Worm (Caenorhabditis elegans) whole organism, young adult: ENCODE data around the gene F47B10.6.

Source experiments
- B0019.2 ChIP-seq: fragments of 200-800 bp; sonication (Bioruptor generic); conservative IDR thresholded peaks from 2 replicates; pipeline ENCODE4 v1.3.6; 2022; ENCODE audit warnings: missing genetic modification reagents, missing genetic modification characterization, missing compliant biosample characterization
- C17E4.6 ChIP-seq: fragments of 200-800 bp; sonication (Bioruptor generic); IDR thresholded peaks from 2 replicates; pipeline ENCODE4 v1.3.6; 2022; ENCODE audit warnings: missing genetic modification reagents, missing genetic modification characterization, missing compliant biosample characterization
- F23B12.7 ChIP-seq: sonication (generic microtip); optimal IDR thresholded peaks from 2 replicates; lab custom pipeline; 2017; ENCODE audit warnings: missing genetic modification characterization, mild to moderate bottlenecking, missing compliant biosample characterization, antibody characterized with exemption, moderate library complexity; ENCODE audit not compliant: insufficient read depth
- F37B4.10 ChIP-seq: fragments of 200-800 bp; sonication (Bioruptor generic); IDR thresholded peaks from 2 replicates; pipeline ENCODE4 v1.3.6; 2022; ENCODE audit warnings: missing genetic modification characterization, missing compliant biosample characterization
- F52B5.7 ChIP-seq: sonication (generic microtip); optimal IDR thresholded peaks from 2 replicates; lab custom pipeline; 2016; ENCODE audit warnings: mild to moderate bottlenecking, missing genetic modification characterization, missing compliant biosample characterization
- T07F8.4 ChIP-seq: sonication (generic microtip); optimal IDR thresholded peaks from 2 replicates; lab custom pipeline; 2016; ENCODE audit warnings: mild to moderate bottlenecking, missing genetic modification characterization, moderate library complexity, missing compliant biosample characterization
- attf-3 ChIP-seq: fragments of 200-800 bp; sonication (Bioruptor generic); conservative IDR thresholded peaks from 2 replicates; pipeline ENCODE4 v1.3.6; 2022; ENCODE audit warnings: missing genetic modification reagents, missing genetic modification characterization, missing compliant biosample characterization
- bed-1 ChIP-seq: fragments of 200-800 bp; sonication (Bioruptor generic); IDR thresholded peaks from 2 replicates; pipeline ENCODE4 v1.3.6; 2022; ENCODE audit warnings: missing genetic modification reagents, missing genetic modification characterization, missing compliant biosample characterization
- ceh-91 ChIP-seq: fragments of 200-800 bp; sonication (Bioruptor generic); IDR thresholded peaks from 2 replicates; pipeline ENCODE4 v1.3.6; 2022; ENCODE audit warnings: missing genetic modification reagents, missing genetic modification characterization, missing compliant biosample characterization
- chd-7 ChIP-seq: sonication (generic microtip); optimal IDR thresholded peaks from 2 replicates; lab custom pipeline; 2016; ENCODE audit warnings: mild to moderate bottlenecking, missing genetic modification characterization, moderate library complexity, missing compliant biosample characterization
- die-1 ChIP-seq: sonication (generic microtip); optimal IDR thresholded peaks from 2 replicates; lab custom pipeline; 2016; ENCODE audit warnings: missing genotype, mild to moderate bottlenecking, missing genetic modification characterization, missing compliant biosample characterization
- dox-1 ChIP-seq: fragments of 200-800 bp; sonication (Bioruptor generic); IDR thresholded peaks from 2 replicates; pipeline ENCODE4 v1.3.6; 2022; ENCODE audit warnings: missing genetic modification reagents, missing genetic modification characterization, missing compliant biosample characterization
- dpl-1 ChIP-seq: fragments of 150-350 bp; optimal IDR thresholded peaks from 2 replicates; lab custom pipeline; 2014; ENCODE audit warnings: missing biosample characterization, missing genetic modification reagents, missing genetic modification characterization
- efl-1 ChIP-seq: fragments of 150-350 bp; optimal IDR thresholded peaks from 2 replicates; lab custom pipeline; 2014; ENCODE audit warnings: missing biosample characterization, missing genetic modification reagents, missing genetic modification characterization
- ekl-4 ChIP-seq: fragments of 200-800 bp; sonication (Bioruptor generic); IDR thresholded peaks from 2 replicates; pipeline ENCODE4 v1.3.6; 2022; ENCODE audit warnings: missing genetic modification reagents, missing genetic modification characterization, missing compliant biosample characterization
- him-1 ChIP-seq: sonication (generic microtip); optimal IDR thresholded peaks from 2 replicates; lab custom pipeline; 2016; ENCODE audit warnings: missing genotype, missing genetic modification reagents, missing genetic modification characterization, missing compliant biosample characterization
- hmg-1.2 ChIP-seq: fragments of 200-800 bp; sonication (Bioruptor generic); IDR thresholded peaks from 2 replicates; pipeline ENCODE4 v1.3.6; 2022; ENCODE audit warnings: missing genetic modification reagents, missing genetic modification characterization, missing compliant biosample characterization
- lin-54 ChIP-seq: fragments of 200-800 bp; sonication (Bioruptor generic); optimal IDR thresholded peaks from 2 replicates; lab custom pipeline; 2018; ENCODE audit warnings: mild to moderate bottlenecking, missing genetic modification characterization, missing compliant biosample characterization
- lsl-1 ChIP-seq: fragments of 200-800 bp; sonication (Bioruptor generic); optimal IDR thresholded peaks from 2 replicates; lab custom pipeline; 2018; ENCODE audit warnings: mild to moderate bottlenecking, missing genetic modification characterization, moderate library complexity, missing compliant biosample characterization
- madf-6 ChIP-seq: fragments of 200-800 bp; sonication (Bioruptor generic); IDR thresholded peaks from 2 replicates; pipeline ENCODE4 v1.3.6; 2022; ENCODE audit warnings: missing genetic modification reagents, missing genetic modification characterization, missing compliant biosample characterization
- nfya-1 ChIP-seq: sonication (generic microtip); optimal IDR thresholded peaks from 2 replicates; lab custom pipeline; 2017; ENCODE audit warnings: antibody characterized with exemption, missing compliant biosample characterization, missing genetic modification characterization, borderline replicate concordance; ENCODE audit not compliant: insufficient read depth
- nfya-2 ChIP-seq: fragments of 200-800 bp; sonication (Bioruptor generic); IDR thresholded peaks from 2 replicates; pipeline ENCODE4 v1.3.6; 2022; ENCODE audit warnings: missing genetic modification reagents, missing genetic modification characterization, missing compliant biosample characterization
- nhr-179 ChIP-seq: sonication (generic microtip); optimal IDR thresholded peaks from 2 replicates; lab custom pipeline; 2016; ENCODE audit warnings: mild to moderate bottlenecking, missing genetic modification characterization, missing compliant biosample characterization
- nhr-80 ChIP-seq: sonication (generic microtip); optimal IDR thresholded peaks from 2 replicates; lab custom pipeline; 2016; ENCODE audit warnings: missing genetic modification characterization, missing compliant biosample characterization
- pha-4 ChIP-seq: fragments of 150-350 bp; sonication (generic microtip); optimal IDR thresholded peaks from 2 replicates; lab custom pipeline; 2014; ENCODE audit warnings: missing biosample characterization, missing genetic modification reagents, missing genetic modification characterization
- rec-8 ChIP-seq, 2 experiments: sonication (generic microtip); optimal IDR thresholded peaks; 2 replicates each; lab custom pipeline; 2016; ENCODE audit warnings: mild to moderate bottlenecking in 2 of 2, missing genetic modification characterization in 2 of 2, missing genetic modification reagents in 2 of 2, missing genotype in 2 of 2, missing biosample characterization in 1 of 2, missing compliant biosample characterization in 1 of 2, moderate library complexity in 1 of 2
- sdz-38 ChIP-seq: sonication (generic microtip); optimal IDR thresholded peaks from 2 replicates; lab custom pipeline; 2016; ENCODE audit warnings: missing genotype, missing genetic modification characterization, missing compliant biosample characterization
- snpc-1.3 ChIP-seq: sonication (generic microtip); optimal IDR thresholded peaks from 2 replicates; lab custom pipeline; 2017; ENCODE audit warnings: missing genetic modification characterization, mild to moderate bottlenecking, missing compliant biosample characterization, antibody characterized with exemption, moderate library complexity, missing genotype, missing genetic modification reagents; ENCODE audit not compliant: insufficient read depth
- snpc-3.4 ChIP-seq: sonication (generic microtip); optimal IDR thresholded peaks from 2 replicates; lab custom pipeline; 2017; ENCODE audit warnings: missing genetic modification characterization, mild to moderate bottlenecking, missing compliant biosample characterization, antibody characterized with exemption, moderate library complexity, missing genotype, missing genetic modification reagents
- somi-1 ChIP-seq: fragments of 200-800 bp; sonication (Bioruptor generic); optimal IDR thresholded peaks from 2 replicates; lab custom pipeline; 2018; ENCODE audit warnings: mild to moderate bottlenecking, missing genetic modification characterization, missing compliant biosample characterization
- sptf-2 ChIP-seq: fragments of 200-800 bp; sonication (Bioruptor generic); optimal IDR thresholded peaks from 2 replicates; lab custom pipeline; 2018; ENCODE audit warnings: mild to moderate bottlenecking, missing genetic modification characterization, missing compliant biosample characterization
- tbx-9 ChIP-seq: sonication (generic microtip); optimal IDR thresholded peaks from 2 replicates; lab custom pipeline; 2016; ENCODE audit warnings: borderline replicate concordance, missing genetic modification characterization, inconsistent platforms, missing compliant biosample characterization
- zfh-2 ChIP-seq: fragments of 200-800 bp; sonication (Bioruptor generic); conservative IDR thresholded peaks from 2 replicates; pipeline ENCODE4 v1.3.6; 2022; ENCODE audit warnings: missing genetic modification reagents, missing genetic modification characterization, missing compliant biosample characterization
- ztf-28 ChIP-seq: fragments of 200-800 bp; sonication (Bioruptor generic); IDR thresholded peaks from 2 replicates; pipeline ENCODE4 v1.3.6; 2022; ENCODE audit warnings: missing genetic modification reagents, missing genetic modification characterization, missing compliant biosample characterization
- ztf-6 ChIP-seq: fragments of 200-800 bp; sonication (Bioruptor generic); IDR thresholded peaks from 2 replicates; pipeline ENCODE4 v1.3.6; 2022; ENCODE audit warnings: missing genetic modification reagents, missing genetic modification characterization, missing compliant biosample characterization

The F47B10.6 gene

DNA sequence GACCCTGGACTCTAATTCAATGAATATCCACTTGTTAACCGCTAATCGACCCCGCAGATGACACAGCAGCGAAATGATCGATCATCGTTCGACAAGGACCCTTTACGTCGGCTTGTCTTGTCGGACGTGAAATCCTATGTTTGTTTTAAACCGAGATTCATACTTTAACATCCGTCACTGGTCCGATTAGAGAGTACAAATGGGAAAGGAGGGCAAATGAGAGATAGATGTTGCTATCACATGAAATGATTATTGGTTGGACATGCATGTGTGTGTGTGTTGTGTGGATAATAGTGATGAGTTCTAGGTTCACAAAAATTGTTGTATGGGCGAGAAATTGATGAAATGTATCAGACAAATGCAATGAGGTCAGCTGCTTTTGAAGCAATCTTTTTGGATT is 21.4 kb downstream of the F47B10.6 start:
- TF ChIP-seq B0019.2 (GFP tag; lab: Robert Waterston, UW) (no peak), bed-1 (no peak), tbx-9 (no peak), nfya-2 (no peak), ceh-91 (no peak), nhr-179 (tag; lab: Kevin White, UChicago) (no peak), die-1 (tag; lab: Kevin White, UChicago) (no peak), F23B12.7 (no peak), ekl-4 (no peak), zfh-2 (no peak), F37B4.10 (GFP tag; lab: Robert Waterston, UW) (no peak), pha-4 (tag; lab: Kevin White, UChicago) (no peak), hmg-1.2 (no peak)
- TF ChIP-seq, all 124 proteins: peak for 0

DNA sequence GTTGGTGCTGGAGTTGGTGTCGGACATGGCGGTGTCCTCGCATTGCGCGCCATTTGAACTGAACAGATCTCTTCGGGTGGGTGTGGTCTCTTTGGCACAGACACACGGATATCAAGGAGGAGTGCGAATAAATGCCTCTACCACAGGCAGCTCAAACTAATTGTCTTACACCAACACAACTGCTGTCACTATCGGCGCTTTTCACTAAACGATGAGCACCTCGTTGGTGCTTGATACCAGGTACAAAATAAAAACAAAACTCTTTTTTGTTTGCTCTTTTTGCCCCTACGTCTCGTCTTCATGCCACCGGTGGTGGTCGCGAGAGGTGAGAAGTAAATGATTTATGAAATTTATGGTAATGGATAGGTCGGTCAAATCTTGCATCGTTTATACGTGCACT is 22.4 kb downstream of the F47B10.6 start, which contains the start of gene F47B10.8:
Gene F47B10.8, minus strand, starts transcription at position 101 of the 400 bp plus-strand sequence.
- TF ChIP-seq somi-1 (GFP tag; lab: Kevin White, UChicago) (no peak), nfya-1 (tag; lab: Kevin White, UChicago) (no peak), lin-54 (GFP tag; lab: Kevin White, UChicago) (no peak), C17E4.6 (no peak), chd-7 (tag; lab: Kevin White, UChicago) (no peak), rec-8 (tag; optimal IDR thresholded peaks at IDR 0.05; lab: Kevin White, UChicago) (no peak), sptf-2 (no peak), dox-1 (no peak), snpc-3.4 (tag; lab: Kevin White, UChicago) (no peak), lsl-1 (no peak), efl-1 (GFP tag; lab: Kevin White, UChicago) (no peak), madf-6 (GFP tag; lab: Robert Waterston, UW) (no peak), F23B12.7 (no peak), T07F8.4 (tag; lab: Kevin White, UChicago) (no peak), sdz-38 (no peak), pha-4 (tag; lab: Kevin White, UChicago) (no peak)

DNA sequence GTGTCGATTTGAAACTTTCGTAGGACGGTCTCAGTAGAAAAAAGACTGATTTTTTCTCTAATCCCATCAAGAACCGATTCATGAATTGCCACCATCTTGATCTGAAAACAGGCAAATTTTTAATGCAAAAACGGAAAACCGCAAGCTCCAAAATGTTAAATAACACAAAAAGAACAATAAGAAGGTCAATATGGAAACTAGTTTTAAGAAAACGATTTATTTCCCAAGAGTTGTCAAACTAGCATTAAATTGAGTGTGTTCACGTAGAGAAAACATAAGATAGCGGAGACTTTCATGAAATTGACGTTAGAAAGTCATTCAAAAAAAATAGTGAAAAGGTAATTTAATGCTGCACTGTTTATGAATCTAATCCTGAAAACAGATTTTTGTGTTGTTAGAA is 25.7 kb downstream of the F47B10.6 start, which contains the start of gene F47B10.9:
Gene F47B10.9, minus strand, starts transcription at position 101 of the 400 bp plus-strand sequence.
- no peak for TF ChIP-seq ztf-28
- no peak for TF ChIP-seq him-1 (tag; lab: Kevin White, UChicago)
- no peak for TF ChIP-seq ztf-6 (GFP tag; lab: Robert Waterston, UW)
- no peak for TF ChIP-seq attf-3 (GFP tag; lab: Robert Waterston, UW)
- no peak for TF ChIP-seq snpc-1.3 (tag; lab: Kevin White, UChicago)
- TF ChIP-seq dpl-1 (GFP tag; lab: Kevin White, UChicago) = no peak
- no peak for TF ChIP-seq F52B5.7 (tag; lab: Kevin White, UChicago)
- no peak for TF ChIP-seq nhr-80 (tag; lab: Kevin White, UChicago)
- no peak for TF ChIP-seq snpc-3.4 (tag; lab: Kevin White, UChicago)
- TF ChIP-seq, all 124 proteins: peak for 0
